Worm (Caenorhabditis elegans) whole organism, late embryonic: ENCODE results near the gene tre-5.
A peak's percentile ranks its signal among the peaks of the same experiment; 100 is the strongest.

Experiments used
- C08G9.2 ChIP-seq: sonication (generic microtip); optimal IDR thresholded peaks from 2 replicates; lab custom pipeline; 2016; ENCODE audit warnings: mild to moderate bottlenecking, missing genetic modification characterization, moderate library complexity, missing compliant biosample characterization
- K09A11.1 ChIP-seq: sonication (generic microtip); optimal IDR thresholded peaks from 2 replicates; lab custom pipeline; 2017; ENCODE audit warnings: antibody characterized with exemption, mild to moderate bottlenecking, missing genetic modification characterization, missing compliant biosample characterization; ENCODE audit not compliant: insufficient read depth
- Y22D7AL.16 ChIP-seq: sonication (generic microtip); optimal IDR thresholded peaks from 2 replicates; lab custom pipeline; 2016; ENCODE audit warnings: missing genetic modification characterization, missing compliant biosample characterization
- ceh-14 ChIP-seq: sonication (generic microtip); optimal IDR thresholded peaks from 2 replicates; lab custom pipeline; 2016; ENCODE audit warnings: missing genotype, missing genetic modification characterization, missing compliant biosample characterization
- ceh-24 ChIP-seq: sonication (generic microtip); optimal IDR thresholded peaks from 2 replicates; lab custom pipeline; 2016; ENCODE audit warnings: mild to moderate bottlenecking, missing genetic modification characterization, missing compliant biosample characterization
- ceh-30 ChIP-seq: fragments of 150-350 bp; optimal IDR thresholded peaks from 2 replicates; lab custom pipeline; 2014; ENCODE audit warnings: missing biosample characterization, missing genetic modification characterization
- ceh-34 ChIP-seq: sonication (generic microtip); optimal IDR thresholded peaks from 2 replicates; lab custom pipeline; 2016; ENCODE audit warnings: mild to moderate bottlenecking, missing genetic modification characterization, missing compliant biosample characterization
- ceh-45 ChIP-seq: fragments of 200-800 bp; sonication (Bioruptor generic); IDR thresholded peaks from 2 replicates; pipeline ENCODE4 v1.3.6; 2022; ENCODE audit warnings: missing genetic modification reagents, missing genetic modification characterization, missing compliant biosample characterization
- ceh-48 ChIP-seq: sonication (generic microtip); optimal IDR thresholded peaks from 2 replicates; lab custom pipeline; 2016; ENCODE audit warnings: missing genetic modification characterization, inconsistent platforms, missing compliant biosample characterization
- ceh-6 ChIP-seq: fragments of 200-800 bp; sonication (Bioruptor generic); optimal IDR thresholded peaks from 2 replicates; lab custom pipeline; 2018; ENCODE audit warnings: mild to moderate bottlenecking, missing genetic modification characterization, missing compliant biosample characterization
- ceh-9 ChIP-seq: sonication (generic microtip); optimal IDR thresholded peaks from 2 replicates; lab custom pipeline; 2016; ENCODE audit warnings: mild to moderate bottlenecking, missing genetic modification characterization, inconsistent platforms, missing compliant biosample characterization
- che-1 ChIP-seq: sonication (generic microtip); optimal IDR thresholded peaks from 2 replicates; lab custom pipeline; 2016; ENCODE audit warnings: mild to moderate bottlenecking, missing genetic modification characterization, missing compliant biosample characterization
- dmd-4 ChIP-seq: sonication (generic microtip); optimal IDR thresholded peaks from 2 replicates; lab custom pipeline; 2016; ENCODE audit warnings: borderline replicate concordance, missing genetic modification characterization, missing compliant biosample characterization
- dve-1 ChIP-seq: sonication (generic microtip); optimal IDR thresholded peaks from 2 replicates; lab custom pipeline; 2017; ENCODE audit warnings: antibody characterized with exemption, mild to moderate bottlenecking, missing genetic modification characterization, missing compliant biosample characterization
- eyg-1 ChIP-seq: sonication (generic microtip); optimal IDR thresholded peaks from 2 replicates; lab custom pipeline; 2016; ENCODE audit warnings: missing genotype, missing genetic modification characterization, missing compliant biosample characterization
- fax-1 ChIP-seq: sonication (generic microtip); optimal IDR thresholded peaks from 2 replicates; lab custom pipeline; 2016; ENCODE audit warnings: missing genotype, missing genetic modification characterization, missing compliant biosample characterization
- fkh-10 ChIP-seq: fragments of 150-350 bp; optimal IDR thresholded peaks from 2 replicates; lab custom pipeline; 2014; ENCODE audit warnings: missing biosample characterization, missing genetic modification reagents, missing genetic modification characterization
- fkh-6 ChIP-seq: sonication (generic microtip); optimal IDR thresholded peaks from 2 replicates; lab custom pipeline; 2016; ENCODE audit warnings: missing genetic modification characterization, missing compliant biosample characterization
- hlh-15 ChIP-seq: sonication (generic microtip); optimal IDR thresholded peaks from 2 replicates; lab custom pipeline; 2016; ENCODE audit warnings: missing genetic modification characterization, missing compliant biosample characterization
- hlh-6 ChIP-seq: sonication (generic microtip); optimal IDR thresholded peaks from 2 replicates; lab custom pipeline; 2016; ENCODE audit warnings: missing genotype, missing genetic modification characterization, missing compliant biosample characterization
- lim-6 ChIP-seq: sonication (generic microtip); optimal IDR thresholded peaks from 2 replicates; lab custom pipeline; 2016; ENCODE audit warnings: missing genetic modification characterization, missing compliant biosample characterization
- madf-2 ChIP-seq: sonication (generic microtip); optimal IDR thresholded peaks from 2 replicates; lab custom pipeline; 2017; ENCODE audit warnings: missing genetic modification characterization, missing compliant biosample characterization
- nfya-1 ChIP-seq: sonication (generic microtip); optimal IDR thresholded peaks from 2 replicates; lab custom pipeline; 2017; ENCODE audit warnings: missing genetic modification characterization, mild to moderate bottlenecking, missing compliant biosample characterization, antibody characterized with exemption, moderate library complexity
- nhr-11 ChIP-seq: fragments of 150-350 bp; optimal IDR thresholded peaks from 2 replicates; lab custom pipeline; 2014; ENCODE audit warnings: missing biosample characterization, missing genetic modification characterization
- nhr-232 ChIP-seq: sonication (generic microtip); optimal IDR thresholded peaks from 2 replicates; lab custom pipeline; 2016; ENCODE audit warnings: missing genetic modification characterization, missing compliant biosample characterization
- npax-4 ChIP-seq: sonication (generic microtip); optimal IDR thresholded peaks from 2 replicates; lab custom pipeline; 2016; ENCODE audit warnings: missing genetic modification characterization, missing compliant biosample characterization
- odd-2 ChIP-seq: sonication (generic microtip); optimal IDR thresholded peaks from 2 replicates; lab custom pipeline; 2017; ENCODE audit warnings: antibody characterized with exemption, mild to moderate bottlenecking, missing genetic modification characterization, missing compliant biosample characterization
- pag-3 ChIP-seq: sonication (generic microtip); optimal IDR thresholded peaks from 2 replicates; lab custom pipeline; 2016; ENCODE audit warnings: missing compliant biosample characterization, missing genetic modification characterization, borderline replicate concordance
- pha-2 ChIP-seq: sonication (generic microtip); optimal IDR thresholded peaks from 2 replicates; lab custom pipeline; 2017; ENCODE audit warnings: mild to moderate bottlenecking, missing genetic modification characterization, missing compliant biosample characterization
- pha-4 ChIP-seq: fragments of 150-350 bp; optimal IDR thresholded peaks from 2 replicates; lab custom pipeline; 2018; ENCODE audit warnings: missing biosample characterization, missing genetic modification reagents, missing genetic modification characterization
- pqm-1 ChIP-seq: sonication (generic microtip); optimal IDR thresholded peaks from 2 replicates; lab custom pipeline; 2016; ENCODE audit warnings: missing genetic modification characterization, missing compliant biosample characterization
- sdc-2 ChIP-seq: sonication (generic microtip); optimal IDR thresholded peaks from 2 replicates; lab custom pipeline; 2016; ENCODE audit warnings: missing genotype, missing genetic modification characterization, missing compliant biosample characterization
- sox-2 ChIP-seq: fragments of 200-800 bp; sonication (Bioruptor generic); IDR thresholded peaks from 2 replicates; pipeline ENCODE4 v1.3.6; 2022; ENCODE audit warnings: missing genetic modification reagents, missing genetic modification characterization, missing compliant biosample characterization
- sox-4 ChIP-seq: sonication (generic microtip); optimal IDR thresholded peaks from 2 replicates; lab custom pipeline; 2017; ENCODE audit warnings: mild to moderate bottlenecking, missing genetic modification characterization, inconsistent platforms, missing compliant biosample characterization
- syd-9 ChIP-seq: sonication (generic microtip); optimal IDR thresholded peaks from 2 replicates; lab custom pipeline; 2016; ENCODE audit warnings: mild to moderate bottlenecking, missing genetic modification characterization, moderate library complexity, missing compliant biosample characterization
- tbx-7 ChIP-seq: sonication (generic microtip); optimal IDR thresholded peaks from 2 replicates; lab custom pipeline; 2016; ENCODE audit warnings: missing genotype, missing genetic modification characterization, missing compliant biosample characterization
- ttx-3 ChIP-seq: sonication (generic microtip); optimal IDR thresholded peaks from 2 replicates; lab custom pipeline; 2016; ENCODE audit warnings: missing genetic modification reagents, missing genetic modification characterization, missing compliant biosample characterization
- unc-55 ChIP-seq: sonication (generic microtip); optimal IDR thresholded peaks from 2 replicates; lab custom pipeline; 2017; ENCODE audit warnings: missing biosample characterization, missing genetic modification reagents, missing genetic modification characterization
- unc-86 ChIP-seq: sonication (generic microtip); optimal IDR thresholded peaks from 2 replicates; lab custom pipeline; 2016; ENCODE audit warnings: missing genetic modification characterization, missing compliant biosample characterization

Gene tre-5

DNA sequence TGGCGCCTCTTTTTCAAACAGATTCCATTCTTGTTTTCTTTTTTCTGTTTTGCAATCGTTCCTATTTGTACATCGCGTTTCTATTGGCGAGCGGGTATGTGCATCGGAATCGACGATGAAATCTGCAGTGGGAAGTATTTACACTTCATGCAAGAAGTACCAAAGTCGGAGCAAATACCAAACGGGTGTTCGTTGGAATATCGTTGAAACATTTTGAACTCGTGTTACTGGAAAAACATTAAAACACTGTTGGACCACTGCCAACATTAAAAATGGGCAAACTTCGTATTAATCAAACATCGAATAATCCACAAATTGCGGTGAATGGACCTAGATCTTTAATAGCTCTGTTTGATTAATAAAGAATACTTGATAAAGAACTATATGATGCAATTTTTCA, 24.1 kb upstream of the tre-5 start, which contains the start of gene C23H3.9:
Gene C23H3.9, minus strand, starts transcription at position 101 of the 400 bp plus-strand sequence.
- TF ChIP-seq dmd-4 (tag; lab: Kevin White, UChicago) (no peak), pha-4 (tag; lab: Kevin White, UChicago) (no peak), tbx-7 (tag; lab: Kevin White, UChicago) (no peak), fax-1 (tag; lab: Kevin White, UChicago) (no peak), ttx-3 (tag; lab: Kevin White, UChicago) (no peak), ceh-14 (no peak), nhr-11 (tag; lab: Kevin White, UChicago) (no peak), ceh-34 (tag; lab: Kevin White, UChicago) (no peak), che-1 (no peak), ceh-45 (no peak), hlh-15 (tag; lab: Kevin White, UChicago) (no peak), nhr-232 (tag; lab: Kevin White, UChicago) (no peak), sox-4 (tag; lab: Kevin White, UChicago) (no peak), ceh-6 (GFP tag; lab: Kevin White, UChicago) (no peak), dve-1 (tag; lab: Kevin White, UChicago) (no peak)

DNA sequence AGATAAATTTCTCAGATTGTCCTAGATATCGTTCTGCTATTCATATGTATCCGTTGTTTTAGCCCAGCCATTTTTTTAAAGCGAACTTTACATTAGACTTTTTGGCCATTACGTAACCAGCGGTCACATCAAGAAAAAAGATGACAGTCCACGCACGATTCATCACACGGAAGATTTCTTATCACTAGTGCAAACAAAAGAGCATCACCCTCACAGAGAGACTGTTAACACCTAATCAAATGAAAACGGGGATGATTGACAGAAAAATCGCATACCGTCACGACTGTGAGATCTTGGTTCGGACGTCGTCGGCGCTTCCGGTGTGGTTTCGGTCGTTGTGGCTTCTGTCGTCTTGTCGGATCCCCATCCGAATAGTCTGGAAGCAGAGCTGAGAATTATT, 21.6 kb upstream of the tre-5 start:
- no peak for TF ChIP-seq fkh-6 (tag; lab: Kevin White, UChicago)
- TF ChIP-seq dmd-4 (tag; lab: Kevin White, UChicago), result no peak
- TF ChIP-seq ceh-34 (tag; lab: Kevin White, UChicago), result no peak
- TF ChIP-seq ceh-48 (tag; lab: Kevin White, UChicago), result no peak
- no peak for TF ChIP-seq odd-2
- no peak for TF ChIP-seq unc-55 (GFP tag; lab: Kevin White, UChicago)
- no peak for TF ChIP-seq fax-1 (tag; lab: Kevin White, UChicago)
- TF ChIP-seq npax-4 (tag; lab: Kevin White, UChicago), result no peak
- no peak for TF ChIP-seq sdc-2 (tag; lab: Kevin White, UChicago)
- TF ChIP-seq fkh-10 (GFP tag; lab: Kevin White, UChicago), result no peak
- TF ChIP-seq sox-2, result no peak
- no peak for TF ChIP-seq pqm-1 (tag; lab: Kevin White, UChicago)
- no peak for TF ChIP-seq unc-86 (tag; lab: Kevin White, UChicago)
- TF ChIP-seq nfya-1 (tag; lab: Kevin White, UChicago), result no peak
- no peak for TF ChIP-seq pha-4 (tag; lab: Kevin White, UChicago)
- TF ChIP-seq C08G9.2 (tag; lab: Kevin White, UChicago), result no peak

DNA sequence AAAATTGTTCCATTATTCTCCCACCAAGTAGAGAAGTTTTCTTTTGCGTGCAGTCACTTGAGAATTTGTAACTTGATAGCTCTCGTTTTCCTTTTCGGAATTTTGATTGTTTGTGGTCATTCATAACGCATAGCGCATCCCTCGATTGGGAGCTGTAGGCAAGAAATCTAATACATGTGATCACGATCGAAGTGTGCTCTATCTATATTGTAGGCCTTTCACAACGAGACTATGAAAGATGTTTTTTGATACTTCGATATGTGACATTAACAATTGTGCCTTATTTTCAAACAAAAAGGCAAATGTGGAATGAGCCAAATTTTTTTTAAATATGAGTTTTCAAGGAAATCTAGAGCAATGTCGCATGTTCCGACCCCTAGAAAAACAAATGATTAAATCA, 20.7 kb upstream of the tre-5 start:
- peak; percentile 51 for TF ChIP-seq ceh-34 (tag; lab: Kevin White, UChicago)
- no peak for TF ChIP-seq syd-9 (tag; lab: Kevin White, UChicago)
- no peak for TF ChIP-seq pag-3 (tag; lab: Kevin White, UChicago)
- TF ChIP-seq, all 69 proteins: peak for 1

DNA sequence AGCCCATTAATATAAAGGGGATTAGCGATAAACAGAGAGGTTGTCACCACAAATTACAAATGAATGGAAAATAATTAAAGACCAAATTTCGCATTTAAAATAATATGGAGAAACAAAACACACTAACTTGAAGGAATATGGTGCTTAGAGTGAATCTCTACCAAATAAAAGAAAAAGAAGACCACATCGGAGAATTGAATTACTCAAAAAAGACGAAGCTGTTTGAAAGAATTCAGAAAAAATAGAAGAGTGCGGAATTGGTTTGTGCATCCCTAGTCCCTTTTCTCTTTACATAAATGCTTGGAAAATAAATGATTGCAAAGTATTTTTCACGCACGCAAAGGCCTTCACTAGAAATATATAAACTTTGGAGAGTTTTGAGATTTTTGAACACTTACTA, 18.8 kb upstream of the tre-5 start:
- no peak for TF ChIP-seq ceh-30
- TF ChIP-seq ceh-24 (tag; lab: Kevin White, UChicago), result no peak
- TF ChIP-seq sdc-2 (tag; lab: Kevin White, UChicago), result no peak
- no peak for TF ChIP-seq K09A11.1 (tag; lab: Kevin White, UChicago)
- TF ChIP-seq sox-4 (tag; lab: Kevin White, UChicago), result no peak
- no peak for TF ChIP-seq Y22D7AL.16
- TF ChIP-seq ceh-34 (tag; lab: Kevin White, UChicago), result no peak
- no peak for TF ChIP-seq tbx-7 (tag; lab: Kevin White, UChicago)
- TF ChIP-seq ceh-45, result no peak
- TF ChIP-seq npax-4 (tag; lab: Kevin White, UChicago), result no peak
- TF ChIP-seq hlh-6, result no peak
- no peak for TF ChIP-seq unc-86 (tag; lab: Kevin White, UChicago)
- TF ChIP-seq pha-2, result no peak
- no peak for TF ChIP-seq ceh-6 (GFP tag; lab: Kevin White, UChicago)
- TF ChIP-seq ceh-9 (tag; lab: Kevin White, UChicago), result no peak
- TF ChIP-seq ceh-14, result no peak
- no peak for TF ChIP-seq unc-55 (GFP tag; lab: Kevin White, UChicago)
- TF ChIP-seq lim-6 (tag; lab: Kevin White, UChicago), result no peak
- no peak for TF ChIP-seq madf-2 (tag; lab: Kevin White, UChicago)
- TF ChIP-seq eyg-1 (tag; lab: Kevin White, UChicago), result no peak
- TF ChIP-seq, all 69 proteins: peak for 0
